Worm (Caenorhabditis elegans): ENCODE results near the gene idpc-5.
"Not testable (repeated sequence)": the region's sequence is repeated elsewhere in the genome, so short reads cannot be mapped to it uniquely, and the experiment has no call there.

The idpc-5 gene

ce11 chrV:9608256-9608655 is 14.5 kb downstream of the idpc-5 start, which contains the start of gene dop-2:
Gene dop-2 (plus strand): TSS chrV:9608556.
- TF ChIP-seq spr-1 (tag; optimal IDR thresholded peaks at IDR 0.05), result no peak
- TF ChIP-seq nhr-11 (tag; optimal IDR thresholded peaks at IDR 0.05), result no peak
- TF ChIP-seq tra-1 (GFP tag; IDR thresholded peaks at IDR 0.05), result no peak
- no peak for TF ChIP-seq ceh-82 (tag; optimal IDR thresholded peaks at IDR 0.05)
- no peak for TF ChIP-seq lin-39 (tag; optimal IDR thresholded peaks at IDR 0.05)
- TF ChIP-seq D1046.2 (GFP tag; IDR thresholded peaks at IDR 0.05), result no peak
- no peak for TF ChIP-seq ceh-20 (GFP tag; IDR thresholded peaks at IDR 0.05)
- TF ChIP-seq dmd-9 (GFP tag; IDR thresholded peaks at IDR 0.05), result no peak
- no peak for TF ChIP-seq unc-130 (GFP tag; optimal IDR thresholded peaks at IDR 0.05)
- no peak for TF ChIP-seq unc-62 (GFP tag; optimal IDR thresholded peaks at IDR 0.05 in 1 of 2)
- TF ChIP-seq unc-62 (tag; optimal IDR thresholded peaks at IDR 0.05), result no peak
- TF ChIP-seq daf-8 (GFP tag; IDR thresholded peaks at IDR 0.05), result no peak
- no peak for TF ChIP-seq mdl-1 (tag; optimal IDR thresholded peaks at IDR 0.05)
- TF ChIP-seq zfp-2 (tag; optimal IDR thresholded peaks at IDR 0.05), result no peak
- no peak for TF ChIP-seq dmd-6 (GFP tag; IDR thresholded peaks at IDR 0.05)
- no peak for TF ChIP-seq Y48G9A.11 (GFP tag; IDR thresholded peaks at IDR 0.05)
- TF ChIP-seq hmg-1.1 (GFP tag; IDR thresholded peaks at IDR 0.05), result no peak
- no peak for TF ChIP-seq nhr-42 (GFP tag; IDR thresholded peaks at IDR 0.05)

ce11 chrV:9603488-9603887 is 19.2 kb downstream of the idpc-5 start:
- 0 out of 2 replicates have a peak, but pooled peaks have one; percentile 27 for TF ChIP-seq pha-4 (GFP tag; IDR thresholded peaks at IDR 0.05)
- not testable (repeated sequence) for TF ChIP-seq pha-4 (tag; optimal IDR thresholded peaks at IDR 0.05)
- 0 out of 2 replicates have a peak, but pooled peaks have one; percentile 24 for TF ChIP-seq lin-1 (GFP tag; IDR thresholded peaks at IDR 0.05)
- TF ChIP-seq Y48G9A.11 (GFP tag; IDR thresholded peaks at IDR 0.05), result 0 out of 2 replicates have a peak, but pooled peaks have one; percentile 11

ce11 chrV:9601904-9602303 is 20.8 kb downstream of the idpc-5 start:
- TF ChIP-seq set-16 (GFP tag; IDR thresholded peaks at IDR 0.05), result peak; percentile 69; the same call in 1 of the 2 replicates

- TF ChIP-seq dve-1 (tag; optimal IDR thresholded peaks at IDR 0.05; ENCODE audit: insufficient read depth), result no peak
- TF ChIP-seq cey-2 (tag; optimal IDR thresholded peaks at IDR 0.05; ENCODE audit: borderline replicate concordance, insufficient read depth), result no peak
- TF ChIP-seq unc-62 (GFP tag; optimal IDR thresholded peaks at IDR 0.05 in 1 of 2), result no peak
- TF ChIP-seq unc-62 (tag; optimal IDR thresholded peaks at IDR 0.05), result no peak
- no peak for TF ChIP-seq nhr-41 (GFP tag; IDR thresholded peaks at IDR 0.05)
- TF ChIP-seq jun-1 (tag; optimal IDR thresholded peaks at IDR 0.05), result no peak
Measured at ce11 chrV:9590317-9590716, 32.4 kb downstream of the idpc-5 start, which contains the start of gene K09G1.2. Gene K09G1.2 (plus strand): TSS chrV:9590617.

ce11 chrV:9588574-9588973 is 34.2 kb downstream of the idpc-5 start:
- TF ChIP-seq nhr-237 (tag; optimal IDR thresholded peaks at IDR 0.05), result no peak
- TF ChIP-seq nhr-28 (tag; optimal IDR thresholded peaks at IDR 0.05), result peak; percentile 44

- TF ChIP-seq aha-1 (tag) (peak; percentile 94), aly-2 (tag; optimal IDR thresholded peaks at IDR 0.05) (no peak), nhr-76 (tag; optimal IDR thresholded peaks at IDR 0.05) (no peak), ceh-82 (tag; optimal IDR thresholded peaks at IDR 0.05) (no peak)
Measured at ce11 chrV:9587619-9588018, 35.1 kb downstream of the idpc-5 start.

- TF ChIP-seq lin-39 (tag; optimal IDR thresholded peaks at IDR 0.05) (no peak), ces-1 (GFP tag; optimal IDR thresholded peaks at IDR 0.05) (no peak), aha-1 (tag) (peak; percentile 13), F44E2.7 (GFP tag; IDR thresholded peaks at IDR 0.05) (no peak), lsy-2 (tag; optimal IDR thresholded peaks at IDR 0.05) (no peak), nhr-48 (tag; optimal IDR thresholded peaks at IDR 0.05) (no peak), F26F4.8 (GFP tag; conservative IDR thresholded peaks at IDR 0.05) (no peak), unc-62 (GFP tag; optimal IDR thresholded peaks at IDR 0.05 in 1 of 2) (peak in 1 of 2 experiments; percentile 62), unc-62 (tag; optimal IDR thresholded peaks at IDR 0.05) (no peak)
Measured at ce11 chrV:9584263-9584662, 38.5 kb downstream of the idpc-5 start.

Measured in whole organism, L4 larva.